Comparison of ENCODE assay signal across 1 fruit fly cellular context in the genomic region with DNA sequence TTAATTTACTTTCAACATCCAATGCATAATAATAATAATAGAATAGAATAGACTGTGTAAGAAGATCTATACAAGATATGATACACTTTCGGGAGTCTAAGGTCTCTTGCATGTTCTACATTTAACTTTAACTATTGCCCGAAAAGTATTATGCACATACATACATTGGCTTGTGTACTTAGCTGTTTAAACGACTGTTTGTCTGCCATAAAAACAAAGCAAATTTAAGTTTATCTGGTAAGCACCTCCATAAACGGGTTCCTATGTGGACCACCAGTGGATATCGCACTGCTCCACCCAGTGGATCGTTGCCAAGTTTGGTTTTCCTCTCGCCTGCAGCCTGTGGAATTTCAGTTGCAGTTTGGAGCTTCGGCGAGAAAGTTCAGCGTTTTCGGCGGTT.
A peak's percentile ranks its signal among the peaks of the same experiment; 100 is the strongest.
TF ChIP-seq lines count a peak whose summit lies in the region.

No protein-coding gene starts in this region.

TF ChIP-seq in whole organism, embryonic, 481 proteins besides CTCF, POLR2A, EP300 and RAD21 (continued from another document and continues in another):
- no peak for TF ChIP-seq CG14860 (GFP tag; IDR thresholded peaks at IDR 0.05; lab: Robert Waterston, UW; ENCODE audit: partially characterized antibody)
- no peak for TF ChIP-seq Atf-2 (GFP tag; optimal IDR thresholded peaks at IDR 0.05; lab: Kevin White, UChicago)
- TF ChIP-seq vfl (GFP tag; optimal IDR thresholded peaks at IDR 0.05; lab: Kevin White, UChicago) = no peak
- no peak for TF ChIP-seq CG10979 (tag; optimal IDR thresholded peaks at IDR 0.05; lab: Kevin White, UChicago)
- peak; percentile 55 for TF ChIP-seq CG18599 (GFP tag; optimal IDR thresholded peaks at IDR 0.05; lab: Kevin White, UChicago)
- TF ChIP-seq hb (GFP tag; IDR thresholded peaks at IDR 0.05; lab: Robert Waterston, UW; ENCODE audit: partially characterized antibody) = no peak
- TF ChIP-seq CG13123 (GFP tag; optimal IDR thresholded peaks at IDR 0.05; lab: Kevin White, UChicago) = no peak
- TF ChIP-seq Adf1 (GFP tag; IDR thresholded peaks at IDR 0.05; lab: Robert Waterston, UW) = no peak
- no peak for TF ChIP-seq CHES-1-like (GFP tag; optimal IDR thresholded peaks at IDR 0.05; lab: Kevin White, UChicago)
- peak; percentile 13 for TF ChIP-seq Med (GFP tag; lab: Kevin White, UChicago)
- TF ChIP-seq sisA (GFP tag; IDR thresholded peaks at IDR 0.05; lab: Robert Waterston, UW) = no peak
- peak; percentile 85 for TF ChIP-seq ATbp (GFP tag; optimal IDR thresholded peaks at IDR 0.05; lab: Kevin White, UChicago)
- no peak for TF ChIP-seq usp (GFP tag; optimal IDR thresholded peaks at IDR 0.05; lab: Kevin White, UChicago)
- no peak for TF ChIP-seq CG12391 (tag; optimal IDR thresholded peaks at IDR 0.05; lab: Kevin White, UChicago)
- no peak for TF ChIP-seq lola (GFP tag; optimal IDR thresholded peaks at IDR 0.05; lab: Kevin White, UChicago)
- TF ChIP-seq lbe (GFP tag; optimal IDR thresholded peaks at IDR 0.05; lab: Kevin White, UChicago) = no peak
- no peak for TF ChIP-seq emc (GFP tag; optimal IDR thresholded peaks at IDR 0.05; lab: Kevin White, UChicago)
- TF ChIP-seq inv (GFP tag; IDR thresholded peaks at IDR 0.05; lab: Robert Waterston, UW; ENCODE audit: partially characterized antibody) = no peak
- no peak for TF ChIP-seq Taf1 (GFP tag; IDR thresholded peaks at IDR 0.05; lab: Robert Waterston, UW)
- TF ChIP-seq CG13775 (GFP tag; optimal IDR thresholded peaks at IDR 0.05; lab: Kevin White, UChicago) = no peak
- TF ChIP-seq ems (GFP tag; optimal IDR thresholded peaks at IDR 0.05; lab: Kevin White, UChicago) = no peak
- TF ChIP-seq cg (GFP tag; optimal IDR thresholded peaks at IDR 0.05; lab: Kevin White, UChicago) = no peak
- TF ChIP-seq MESR4 (GFP tag; optimal IDR thresholded peaks at IDR 0.05; lab: Kevin White, UChicago) = no peak
- no peak for TF ChIP-seq abd-A (tag; optimal IDR thresholded peaks at IDR 0.05; lab: Kevin White, UChicago)
- no peak for TF ChIP-seq kay (GFP tag; optimal IDR thresholded peaks at IDR 0.05; lab: Kevin White, UChicago)
- TF ChIP-seq Mes4 (GFP tag; optimal IDR thresholded peaks at IDR 0.05; lab: Kevin White, UChicago) = no peak
- TF ChIP-seq CG11560 (tag; IDR thresholded peaks at IDR 0.05; lab: Robert Waterston, UW) = no peak
- TF ChIP-seq Sox100B (GFP tag; optimal IDR thresholded peaks at IDR 0.05; lab: Kevin White, UChicago) = no peak
- TF ChIP-seq HLH4C (GFP tag; IDR thresholded peaks at IDR 0.05; lab: Robert Waterston, UW; ENCODE audit: partially characterized antibody) = no peak
- TF ChIP-seq D (optimal IDR thresholded peaks at IDR 0.05; lab: Kevin White, UChicago) = no peak
- TF ChIP-seq D (GFP tag; optimal IDR thresholded peaks at IDR 0.05; lab: Kevin White, UChicago) = no peak
- no peak for TF ChIP-seq Xrp1 (GFP tag; IDR thresholded peaks at IDR 0.05; lab: Robert Waterston, UW)
- peak; percentile 37 for TF ChIP-seq CG7556 (GFP tag; optimal IDR thresholded peaks at IDR 0.05; lab: Kevin White, UChicago)
- TF ChIP-seq Hsf (GFP tag; optimal IDR thresholded peaks at IDR 0.05; lab: Kevin White, UChicago) = no peak
- TF ChIP-seq Gug (GFP tag; IDR thresholded peaks at IDR 0.05; lab: Robert Waterston, UW) = no peak
- no peak for TF ChIP-seq CG4424 (GFP tag; optimal IDR thresholded peaks at IDR 0.05; lab: Kevin White, UChicago)
- TF ChIP-seq hth (optimal IDR thresholded peaks at IDR 0.05; lab: Kevin White, UChicago) = no peak
- TF ChIP-seq Drgx (GFP tag; IDR thresholded peaks at IDR 0.05; lab: Robert Waterston, UW) = no peak
- no peak for TF ChIP-seq CG12104 (GFP tag; optimal IDR thresholded peaks at IDR 0.05; lab: Kevin White, UChicago)
- no peak for TF ChIP-seq CG11504 (tag; optimal IDR thresholded peaks at IDR 0.05; lab: Kevin White, UChicago)
- TF ChIP-seq Meics (GFP tag; optimal IDR thresholded peaks at IDR 0.05; lab: Kevin White, UChicago) = peak; percentile 41
- no peak for TF ChIP-seq CG34224 (GFP tag; IDR thresholded peaks at IDR 0.05; lab: Robert Waterston, UW; ENCODE audit: partially characterized antibody)
- TF ChIP-seq Dek (tag; optimal IDR thresholded peaks at IDR 0.05; lab: Kevin White, UChicago) = peak; percentile 24
- peak; percentile 34 for TF ChIP-seq sug (tag; optimal IDR thresholded peaks at IDR 0.05; lab: Kevin White, UChicago)
- TF ChIP-seq lab (GFP tag; optimal IDR thresholded peaks at IDR 0.05; lab: Kevin White, UChicago) = peak; percentile 70
- no peak for TF ChIP-seq sima (GFP tag; optimal IDR thresholded peaks at IDR 0.05; lab: Kevin White, UChicago)
- TF ChIP-seq H15 (GFP tag; IDR thresholded peaks at IDR 0.05; lab: Robert Waterston, UW) = no peak
- no peak for TF ChIP-seq chm (GFP tag; IDR thresholded peaks at IDR 0.05; lab: Robert Waterston, UW)
- TF ChIP-seq CG7786 (GFP tag; optimal IDR thresholded peaks at IDR 0.05; lab: Kevin White, UChicago) = no peak
- no peak for TF ChIP-seq CG9932 (GFP tag; IDR thresholded peaks at IDR 0.05; lab: Robert Waterston, UW)
- TF ChIP-seq trh (GFP tag; optimal IDR thresholded peaks at IDR 0.05; lab: Kevin White, UChicago) = no peak
- no peak for TF ChIP-seq wor (GFP tag; IDR thresholded peaks at IDR 0.05; lab: Robert Waterston, UW)
- TF ChIP-seq CG5180 (GFP tag; optimal IDR thresholded peaks at IDR 0.05; lab: Kevin White, UChicago) = peak; percentile 24
- TF ChIP-seq wdn (GFP tag; IDR thresholded peaks at IDR 0.05; lab: Robert Waterston, UW) = no peak
- TF ChIP-seq Oli (tag; optimal IDR thresholded peaks at IDR 0.05; lab: Kevin White, UChicago) = no peak
- no peak for TF ChIP-seq br (optimal IDR thresholded peaks at IDR 0.05; lab: Kevin White, UChicago)
- TF ChIP-seq Sry-β (GFP tag; optimal IDR thresholded peaks at IDR 0.05; lab: Kevin White, UChicago) = no peak
- TF ChIP-seq org-1 (GFP tag; optimal IDR thresholded peaks at IDR 0.05; lab: Kevin White, UChicago) = peak; percentile 38
- TF ChIP-seq Jarid2 (GFP tag; optimal IDR thresholded peaks at IDR 0.05; lab: Kevin White, UChicago) = no peak
- TF ChIP-seq cad (GFP tag; optimal IDR thresholded peaks at IDR 0.05; lab: Kevin White, UChicago) = no peak
- TF ChIP-seq CG15269 (tag; optimal IDR thresholded peaks at IDR 0.05; lab: Kevin White, UChicago) = peak; percentile 27
- TF ChIP-seq CG12659 (GFP tag; optimal IDR thresholded peaks at IDR 0.05; lab: Kevin White, UChicago) = no peak
- no peak for TF ChIP-seq CG8089 (GFP tag; optimal IDR thresholded peaks at IDR 0.05; lab: Kevin White, UChicago)
- no peak for TF ChIP-seq pb (GFP tag; optimal IDR thresholded peaks at IDR 0.05; lab: Kevin White, UChicago)
- no peak for TF ChIP-seq CG31441 (GFP tag; IDR thresholded peaks at IDR 0.05; lab: Robert Waterston, UW)
- peak; percentile 63 for TF ChIP-seq Fer1 (GFP tag; optimal IDR thresholded peaks at IDR 0.05; lab: Kevin White, UChicago)
- TF ChIP-seq CG8478 (optimal IDR thresholded peaks at IDR 0.05; lab: Kevin White, UChicago) = no peak
- TF ChIP-seq CG1233 (GFP tag; optimal IDR thresholded peaks at IDR 0.05; lab: Kevin White, UChicago) = peak; percentile 13
- TF ChIP-seq CG3847 (GFP tag; IDR thresholded peaks at IDR 0.05; lab: Robert Waterston, UW) = no peak
- TF ChIP-seq sr (GFP tag; IDR thresholded peaks at IDR 0.05; lab: Robert Waterston, UW) = no peak
- no peak for TF ChIP-seq vvl (GFP tag; IDR thresholded peaks at IDR 0.05; lab: Robert Waterston, UW)
- no peak for TF ChIP-seq CG17829 (tag; optimal IDR thresholded peaks at IDR 0.05; lab: Kevin White, UChicago)
- TF ChIP-seq CG17912 (GFP tag; optimal IDR thresholded peaks at IDR 0.05; lab: Kevin White, UChicago) = peak; percentile 21
- no peak for TF ChIP-seq CG2199 (GFP tag; IDR thresholded peaks at IDR 0.05; lab: Robert Waterston, UW)
- no peak for TF ChIP-seq GATAe (GFP tag; conservative IDR thresholded peaks at IDR 0.05; lab: Robert Waterston, UW)
- TF ChIP-seq toy (GFP tag; IDR thresholded peaks at IDR 0.05; lab: Robert Waterston, UW) = no peak
- TF ChIP-seq tin (GFP tag; optimal IDR thresholded peaks at IDR 0.05; lab: Kevin White, UChicago) = no peak
- no peak for TF ChIP-seq Dll (GFP tag; IDR thresholded peaks at IDR 0.05; lab: Robert Waterston, UW; ENCODE audit: partially characterized antibody)
- TF ChIP-seq CG8388 (GFP tag; optimal IDR thresholded peaks at IDR 0.05; lab: Kevin White, UChicago) = no peak
- no peak for TF ChIP-seq dmrt11E (tag; optimal IDR thresholded peaks at IDR 0.05; lab: Kevin White, UChicago)
- no peak for TF ChIP-seq chinmo (GFP tag; IDR thresholded peaks at IDR 0.05; lab: Robert Waterston, UW; ENCODE audit: partially characterized antibody)
- TF ChIP-seq CG4820 (GFP tag; optimal IDR thresholded peaks at IDR 0.05; lab: Kevin White, UChicago) = no peak
- TF ChIP-seq CG3407 (GFP tag; optimal IDR thresholded peaks at IDR 0.05; lab: Kevin White, UChicago) = peak; percentile 53
- no peak for TF ChIP-seq CG14014 (GFP tag; IDR thresholded peaks at IDR 0.05; lab: Robert Waterston, UW)
- TF ChIP-seq Deaf1 (tag; optimal IDR thresholded peaks at IDR 0.05; lab: Kevin White, UChicago) = no peak
- TF ChIP-seq CG13894 (tag; optimal IDR thresholded peaks at IDR 0.05; lab: Kevin White, UChicago) = peak; percentile 9
- TF ChIP-seq CG8290 (GFP tag; optimal IDR thresholded peaks at IDR 0.05; lab: Kevin White, UChicago) = no peak
- no peak for TF ChIP-seq CG8290 (tag; optimal IDR thresholded peaks at IDR 0.05; lab: Kevin White, UChicago)
- TF ChIP-seq ac (GFP tag; optimal IDR thresholded peaks at IDR 0.05; lab: Kevin White, UChicago) = no peak
- TF ChIP-seq grau (tag; optimal IDR thresholded peaks at IDR 0.05; lab: Kevin White, UChicago) = peak; percentile 2
- no peak for TF ChIP-seq Neu2 (GFP tag; optimal IDR thresholded peaks at IDR 0.05; lab: Kevin White, UChicago; ENCODE audit: borderline replicate concordance)
- peak; percentile 69 for TF ChIP-seq BtbVII (GFP tag; optimal IDR thresholded peaks at IDR 0.05; lab: Kevin White, UChicago)
- no peak for TF ChIP-seq CG4707 (GFP tag; optimal IDR thresholded peaks at IDR 0.05; lab: Kevin White, UChicago)
- TF ChIP-seq CG13287 (GFP tag; IDR thresholded peaks at IDR 0.05; lab: Robert Waterston, UW; ENCODE audit: partially characterized antibody) = no peak
- TF ChIP-seq Sry-δ (GFP tag; optimal IDR thresholded peaks at IDR 0.05; lab: Kevin White, UChicago) = no peak
- TF ChIP-seq CG10654 (GFP tag; optimal IDR thresholded peaks at IDR 0.05; lab: Kevin White, UChicago) = no peak
- TF ChIP-seq CG4282 (GFP tag; optimal IDR thresholded peaks at IDR 0.05; lab: Kevin White, UChicago) = no peak
- TF ChIP-seq fru (optimal IDR thresholded peaks at IDR 0.05; lab: Kevin White, UChicago) = no peak
- no peak for TF ChIP-seq CG1792 (GFP tag; optimal IDR thresholded peaks at IDR 0.05; lab: Kevin White, UChicago)
- TF ChIP-seq CG1832 (GFP tag; optimal IDR thresholded peaks at IDR 0.05; lab: Kevin White, UChicago) = no peak
- TF ChIP-seq HLHmδ (GFP tag; optimal IDR thresholded peaks at IDR 0.05; lab: Kevin White, UChicago) = no peak
- no peak for TF ChIP-seq tgo (GFP tag; IDR thresholded peaks at IDR 0.05; lab: Robert Waterston, UW)
- no peak for TF ChIP-seq kni (GFP tag; optimal IDR thresholded peaks at IDR 0.05; lab: Kevin White, UChicago)
- TF ChIP-seq CG10959 (GFP tag; IDR thresholded peaks at IDR 0.05; lab: Robert Waterston, UW) = no peak
- no peak for TF ChIP-seq CG16779 (GFP tag; IDR thresholded peaks at IDR 0.05; lab: Robert Waterston, UW)
- no peak for TF ChIP-seq Awh (GFP tag; IDR thresholded peaks at IDR 0.05; lab: Robert Waterston, UW)
- no peak for TF ChIP-seq CG17328 (GFP tag; IDR thresholded peaks at IDR 0.05; lab: Robert Waterston, UW)
- TF ChIP-seq CG33213 (GFP tag; optimal IDR thresholded peaks at IDR 0.05; lab: Kevin White, UChicago) = no peak
- TF ChIP-seq dan (GFP tag; IDR thresholded peaks at IDR 0.05; lab: Robert Waterston, UW) = no peak
- TF ChIP-seq stc (GFP tag; IDR thresholded peaks at IDR 0.05; lab: Robert Waterston, UW) = no peak
- no peak for TF ChIP-seq so (GFP tag; IDR thresholded peaks at IDR 0.05; lab: Robert Waterston, UW)
- TF ChIP-seq CG6654 (GFP tag; optimal IDR thresholded peaks at IDR 0.05; lab: Kevin White, UChicago) = no peak
- TF ChIP-seq CG2202 (tag; optimal IDR thresholded peaks at IDR 0.05; lab: Kevin White, UChicago) = no peak
- no peak for TF ChIP-seq Fer2 (tag; optimal IDR thresholded peaks at IDR 0.05; lab: Kevin White, UChicago)
- peak; percentile 55 for TF ChIP-seq salm (tag; optimal IDR thresholded peaks at IDR 0.05; lab: Kevin White, UChicago)
- TF ChIP-seq CG18011 (GFP tag; optimal IDR thresholded peaks at IDR 0.05; lab: Kevin White, UChicago) = no peak
- TF ChIP-seq CG8359 (GFP tag; optimal IDR thresholded peaks at IDR 0.05; lab: Kevin White, UChicago; ENCODE audit: borderline replicate concordance) = no peak
- no peak for TF ChIP-seq hkb (optimal IDR thresholded peaks at IDR 0.05; lab: Kevin White, UChicago)
- peak; percentile 55; the same call in 1 of the 2 replicates for TF ChIP-seq hkb (GFP tag; IDR thresholded peaks at IDR 0.05; lab: Robert Waterston, UW)
- no peak for TF ChIP-seq jing (GFP tag; optimal IDR thresholded peaks at IDR 0.05; lab: Kevin White, UChicago)
- no peak for TF ChIP-seq psq (GFP tag; optimal IDR thresholded peaks at IDR 0.05; lab: Kevin White, UChicago)
- TF ChIP-seq CG13424 (tag; optimal IDR thresholded peaks at IDR 0.05; lab: Kevin White, UChicago) = no peak
- no peak for TF ChIP-seq cato (GFP tag; optimal IDR thresholded peaks at IDR 0.05; lab: Kevin White, UChicago; ENCODE audit: borderline replicate concordance)
- no peak for TF ChIP-seq CG1603 (tag; optimal IDR thresholded peaks at IDR 0.05; lab: Kevin White, UChicago)
- no peak for TF ChIP-seq Abd-B (GFP tag; optimal IDR thresholded peaks at IDR 0.05; lab: Kevin White, UChicago)
- no peak for TF ChIP-seq CG30403 (GFP tag; optimal IDR thresholded peaks at IDR 0.05; lab: Kevin White, UChicago)
- no peak for TF ChIP-seq ERR (GFP tag; optimal IDR thresholded peaks at IDR 0.05; lab: Kevin White, UChicago)
- TF ChIP-seq tup (GFP tag; optimal IDR thresholded peaks at IDR 0.05; lab: Kevin White, UChicago) = no peak
- TF ChIP-seq fd3F (GFP tag; optimal IDR thresholded peaks at IDR 0.05; lab: Kevin White, UChicago) = peak; percentile 17
- no peak for TF ChIP-seq h (optimal IDR thresholded peaks at IDR 0.05; lab: Kevin White, UChicago)
- no peak for TF ChIP-seq tll (GFP tag; optimal IDR thresholded peaks at IDR 0.05; lab: Kevin White, UChicago)
- TF ChIP-seq insv (GFP tag; optimal IDR thresholded peaks at IDR 0.05; lab: Kevin White, UChicago) = no peak
- peak; percentile 59 for TF ChIP-seq mirr (GFP tag; optimal IDR thresholded peaks at IDR 0.05; lab: Kevin White, UChicago)
- TF ChIP-seq exex (tag; optimal IDR thresholded peaks at IDR 0.05; lab: Kevin White, UChicago) = no peak
